Worm (Caenorhabditis elegans) whole organism, midembryonic: ENCODE data around the gene F11D5.5.

Source experiments
- T22C8.4 ChIP-seq: fragments of 200-800 bp; sonication (Bioruptor generic); IDR thresholded peaks from 2 replicates; pipeline ENCODE4 v1.3.6; 2022; ENCODE audit warnings: missing genetic modification characterization, missing compliant biosample characterization
- flt-1 ChIP-seq: fragments of 200-800 bp; sonication (Bioruptor generic); IDR thresholded peaks from 2 replicates; pipeline ENCODE4 v1.3.6; 2022; ENCODE audit warnings: missing genetic modification characterization, missing compliant biosample characterization
- med-1 ChIP-seq: sonication (generic microtip); optimal IDR thresholded peaks from 2 replicates; lab custom pipeline; 2017; ENCODE audit warnings: missing genetic modification characterization, mild to moderate bottlenecking, missing compliant biosample characterization, antibody characterized with exemption, missing genetic modification reagents; ENCODE audit not compliant: insufficient read depth

DNA sequence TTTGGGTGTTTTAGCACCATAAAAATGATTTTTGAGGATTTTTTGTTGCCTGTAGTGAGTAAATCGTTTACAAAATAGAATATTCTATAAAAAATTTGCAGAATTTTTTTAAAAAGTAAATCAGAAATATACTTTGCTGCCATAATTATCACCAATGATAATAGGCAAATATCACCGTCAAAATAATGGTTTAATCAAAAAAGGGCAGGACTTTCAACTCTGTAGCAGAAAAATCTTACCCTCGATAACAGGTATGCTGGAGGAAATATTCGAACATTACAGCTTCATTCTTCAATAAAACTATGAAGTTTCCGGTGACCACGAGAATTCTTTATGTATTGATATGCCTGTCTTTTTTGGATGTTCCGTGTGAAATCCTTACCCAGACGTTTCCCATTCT, 12.7 kb upstream of the F11D5.5 start, which contains the start of gene K09C4.4:
- TF ChIP-seq T22C8.4 (GFP tag; lab: Robert Waterston, UW) (no peak), flt-1 (GFP tag; lab: Robert Waterston, UW) (no peak), med-1 (GFP tag; lab: Kevin White, UChicago) (no peak)
